Fruit fly (Drosophila melanogaster): ENCODE results near the gene mtd.
A peak's percentile ranks its signal among the peaks of the same experiment; 100 is the strongest.

dm6 chr3R:5315871-5316270 is 34.4 kb downstream of the mtd start:
- TF ChIP-seq Sox14 (GFP tag; optimal IDR thresholded peaks at IDR 0.05) (no peak), Ets21C (GFP tag; optimal IDR thresholded peaks at IDR 0.05) (no peak), CG6854 (GFP tag; optimal IDR thresholded peaks at IDR 0.05) (no peak), CG6808 (GFP tag; optimal IDR thresholded peaks at IDR 0.05) (no peak), CG1621 (tag; optimal IDR thresholded peaks at IDR 0.05) (peak; percentile 45)
